Fruit fly (Drosophila melanogaster) whole organism, embryonic: Measurements from ENCODE around the gene Trim9.

ENCODE experiments used
- Aef1 ChIP-seq: fragments of 200-800 bp; sonication (Bioruptor generic); IDR thresholded peaks from 3 replicates; pipeline ENCODE4 v1.3.6; 2022; ENCODE audit warnings: missing biosample characterization, missing genetic modification characterization
- Asciz ChIP-seq: fragments of 200-800 bp; sonication (Bioruptor generic); optimal IDR thresholded peaks from 2 replicates; lab custom pipeline; 2017; ENCODE audit warnings: missing biosample characterization, mild to moderate bottlenecking, missing genetic modification characterization, missing genetic modification reagents
- C15 ChIP-seq: fragments of 200-800 bp; sonication (Bioruptor generic); IDR thresholded peaks from 3 replicates; pipeline ENCODE4 v1.3.6; 2022; ENCODE audit warnings: missing biosample characterization, missing genetic modification characterization
- CG10462 ChIP-seq: fragments of 200-800 bp; sonication (Bioruptor generic); optimal IDR thresholded peaks from 2 replicates; lab custom pipeline; 2016; ENCODE audit warnings: missing biosample characterization, missing genetic modification characterization
- CG11247 ChIP-seq: fragments of 200-800 bp; sonication (Bioruptor generic); IDR thresholded peaks from 2 replicates; pipeline ENCODE4 v1.3.6; 2022; ENCODE audit warnings: missing biosample characterization, missing genetic modification characterization
- CG11504 ChIP-seq: fragments of 200-800 bp; sonication (Bioruptor generic); optimal IDR thresholded peaks from 3 replicates; lab custom pipeline; 2019; ENCODE audit warnings: missing biosample characterization, mild to moderate bottlenecking, missing genetic modification characterization, moderate library complexity
- CG12155 ChIP-seq: fragments of 200-800 bp; sonication (Bioruptor generic); optimal IDR thresholded peaks from 3 replicates; lab custom pipeline; 2016; ENCODE audit warnings: missing biosample characterization, missing genetic modification characterization
- CG13296 ChIP-seq: fragments of 200-800 bp; sonication (Bioruptor generic); optimal IDR thresholded peaks from 3 replicates; lab custom pipeline; 2018; ENCODE audit warnings: missing biosample characterization, mild to moderate bottlenecking, missing genetic modification characterization
- CG14441 ChIP-seq: fragments of 200-800 bp; sonication (Bioruptor generic); IDR thresholded peaks from 2 replicates; pipeline ENCODE4 v1.3.6; 2022; ENCODE audit warnings: missing biosample characterization, missing genetic modification characterization
- CG14667 ChIP-seq: fragments of 200-800 bp; sonication (Bioruptor generic); IDR thresholded peaks from 2 replicates; pipeline ENCODE4 v1.3.6; 2022; ENCODE audit warnings: missing biosample characterization, missing genetic modification characterization
- CG14710 ChIP-seq: fragments of 200-800 bp; sonication (Bioruptor generic); optimal IDR thresholded peaks from 3 replicates; lab custom pipeline; 2019; ENCODE audit warnings: missing biosample characterization, mild to moderate bottlenecking, missing genetic modification characterization, moderate library complexity
- CG17186 ChIP-seq: fragments of 200-800 bp; sonication (Bioruptor generic); optimal IDR thresholded peaks from 3 replicates; lab custom pipeline; 2017; ENCODE audit warnings: missing biosample characterization, missing genetic modification reagents, missing genetic modification characterization
- CG2875 ChIP-seq: fragments of 200-800 bp; sonication (Bioruptor generic); optimal IDR thresholded peaks from 2 replicates; lab custom pipeline; 2017; ENCODE audit warnings: missing biosample characterization, mild to moderate bottlenecking, missing genetic modification characterization, missing genetic modification reagents
- CG31388 ChIP-seq: fragments of 200-800 bp; sonication (Bioruptor generic); optimal IDR thresholded peaks from 2 replicates; lab custom pipeline; 2016; ENCODE audit warnings: missing biosample characterization, missing genetic modification characterization
- CG33213 ChIP-seq: fragments of 200-800 bp; sonication (Bioruptor generic); optimal IDR thresholded peaks from 3 replicates; lab custom pipeline; 2016; ENCODE audit warnings: missing biosample characterization, missing genetic modification characterization
- CG34224 ChIP-seq: fragments of 200-800 bp; sonication (Bioruptor generic); IDR thresholded peaks from 3 replicates; pipeline ENCODE4 v1.3.6; 2022; ENCODE audit warnings: missing biosample characterization, missing genetic modification characterization; ENCODE audit not compliant: partially characterized antibody
- CG34376 ChIP-seq: fragments of 200-800 bp; sonication (Bioruptor generic); optimal IDR thresholded peaks from 2 replicates; lab custom pipeline; 2018; ENCODE audit warnings: missing biosample characterization, mild to moderate bottlenecking, missing genetic modification characterization
- CG3995 ChIP-seq: fragments of 200-800 bp; sonication (Bioruptor generic); optimal IDR thresholded peaks from 3 replicates; lab custom pipeline; 2016; ENCODE audit warnings: missing biosample characterization, missing genetic modification characterization
- CG43689 ChIP-seq: fragments of 200-800 bp; sonication (Bioruptor generic); IDR thresholded peaks from 2 replicates; pipeline ENCODE4 v1.3.6; 2022; ENCODE audit warnings: missing biosample characterization, missing genetic modification characterization
- CG4404 ChIP-seq: fragments of 200-800 bp; sonication (Bioruptor generic); IDR thresholded peaks from 2 replicates; pipeline ENCODE4 v1.3.6; 2022; ENCODE audit warnings: missing biosample characterization, missing genetic modification characterization
- CG6654 ChIP-seq: fragments of 200-800 bp; sonication (Bioruptor generic); optimal IDR thresholded peaks from 2 replicates; lab custom pipeline; 2017; ENCODE audit warnings: missing biosample characterization, mild to moderate bottlenecking, missing genetic modification characterization
- CG6791 ChIP-seq: fragments of 200-800 bp; sonication (Bioruptor generic); IDR thresholded peaks from 3 replicates; pipeline ENCODE4 v1.3.6; 2022; ENCODE audit warnings: missing biosample characterization, missing genetic modification characterization; ENCODE audit not compliant: partially characterized antibody
- CG6813 ChIP-seq: fragments of 200-800 bp; sonication (Bioruptor generic); optimal IDR thresholded peaks from 2 replicates; lab custom pipeline; 2017; ENCODE audit warnings: missing biosample characterization, missing genetic modification characterization, mild to moderate bottlenecking, moderate library complexity, missing genetic modification reagents
- CG7745 ChIP-seq: fragments of 200-800 bp; sonication (Bioruptor generic); optimal IDR thresholded peaks from 2 replicates; lab custom pipeline; 2018; ENCODE audit warnings: missing biosample characterization, mild to moderate bottlenecking, missing genetic modification characterization, moderate library complexity
- CG8089 ChIP-seq: fragments of 200-800 bp; sonication (Bioruptor generic); optimal IDR thresholded peaks from 3 replicates; lab custom pipeline; 2016; ENCODE audit warnings: missing biosample characterization, missing genetic modification characterization
- CG8478 ChIP-seq: fragments of >200 bp; optimal IDR thresholded peaks from 2 replicates; lab custom pipeline; 2018
- Deaf1 ChIP-seq: fragments of 200-800 bp; optimal IDR thresholded peaks from 3 replicates; lab custom pipeline; 2019; ENCODE audit warnings: missing biosample characterization, mild to moderate bottlenecking, missing genetic modification characterization, moderate library complexity
- Dip2 ChIP-seq: fragments of 200-800 bp; sonication (Bioruptor generic); IDR thresholded peaks from 2 replicates; pipeline ENCODE4 v1.3.6; 2022; ENCODE audit warnings: missing biosample characterization, missing genetic modification characterization
- ERR ChIP-seq: fragments of 200-800 bp; sonication (Bioruptor generic); optimal IDR thresholded peaks from 2 replicates; lab custom pipeline; 2016; ENCODE audit warnings: missing biosample characterization, missing genetic modification characterization
- Fer1 ChIP-seq: fragments of 200-800 bp; sonication (Bioruptor generic); optimal IDR thresholded peaks from 2 replicates; lab custom pipeline; 2017; ENCODE audit warnings: missing biosample characterization, mild to moderate bottlenecking, missing genetic modification characterization
- Hand ChIP-seq: fragments of 200-800 bp; sonication (Bioruptor generic); optimal IDR thresholded peaks from 2 replicates; lab custom pipeline; 2017; ENCODE audit warnings: mild to moderate bottlenecking, missing biosample characterization, missing genetic modification reagents, missing genetic modification characterization
- Hr39 ChIP-seq: fragments of >200 bp; optimal IDR thresholded peaks from 2 replicates; lab custom pipeline; 2017
- Mrtf ChIP-seq: fragments of 200-800 bp; sonication (Bioruptor generic); IDR thresholded peaks from 3 replicates; pipeline ENCODE4 v1.3.6; 2022; ENCODE audit warnings: missing biosample characterization, missing genetic modification characterization
- Pdp1 ChIP-seq, 2 experiments: fragments of 200-800 bp; sonication (Bioruptor generic); optimal IDR thresholded peaks; 3 replicates each; lab custom pipeline; 2016; ENCODE audit warnings: missing biosample characterization in 2 of 2, missing genetic modification characterization in 2 of 2, mild to moderate bottlenecking in 1 of 2, moderate library complexity in 1 of 2
- ab ChIP-seq: fragments of 200-800 bp; sonication (Bioruptor generic); optimal IDR thresholded peaks from 2 replicates; lab custom pipeline; 2016; ENCODE audit warnings: missing biosample characterization, missing genetic modification characterization
- aop ChIP-seq: fragments of 200-800 bp; sonication (Bioruptor generic); IDR thresholded peaks from 2 replicates; pipeline ENCODE4 v1.3.6; 2022; ENCODE audit warnings: missing biosample characterization, missing genetic modification characterization
- ash1 ChIP-seq: fragments of 200-800 bp; sonication (Bioruptor generic); optimal IDR thresholded peaks from 2 replicates; lab custom pipeline; 2018; ENCODE audit warnings: missing biosample characterization, mild to moderate bottlenecking, missing genetic modification characterization
- emc ChIP-seq: fragments of 200-800 bp; sonication (Bioruptor generic); optimal IDR thresholded peaks from 2 replicates; lab custom pipeline; 2016; ENCODE audit warnings: missing biosample characterization, missing genetic modification characterization
- eve ChIP-seq, 2 experiments: fragments of >200 bp; optimal IDR thresholded peaks; 2 replicates each; lab custom pipeline; 2017; ENCODE audit warnings: missing biosample characterization in 2 of 2, missing genetic modification characterization in 2 of 2
- exex ChIP-seq: fragments of 200-800 bp; sonication (Bioruptor generic); optimal IDR thresholded peaks from 4 replicates; lab custom pipeline; 2018; ENCODE audit warnings: missing biosample characterization, mild to moderate bottlenecking, missing genetic modification characterization, moderate library complexity
- fru ChIP-seq: fragments of >200 bp; optimal IDR thresholded peaks from 2 replicates; lab custom pipeline; 2017
- gcm ChIP-seq: fragments of 200-800 bp; sonication (Bioruptor generic); optimal IDR thresholded peaks from 2 replicates; lab custom pipeline; 2019; ENCODE audit warnings: missing biosample characterization, mild to moderate bottlenecking, missing genetic modification characterization, moderate library complexity
- h ChIP-seq: fragments of >200 bp; optimal IDR thresholded peaks from 2 replicates; lab custom pipeline; 2017
- ham ChIP-seq: fragments of 200-800 bp; sonication (Bioruptor generic); IDR thresholded peaks from 2 replicates; pipeline ENCODE4 v1.3.6; 2022; ENCODE audit warnings: missing biosample characterization, missing genetic modification characterization
- hkb ChIP-seq, 2 experiments: fragments of 200-800 bp in 1 of 2; fragments of >200 bp in 1 of 2; sonication (Bioruptor generic) in 1 of 2; IDR thresholded peaks in 1 of 2; optimal IDR thresholded peaks in 1 of 2; 2 replicates each; pipeline versions ENCODE4 v1.3.6 to Lab custom; 2017 to 2022; ENCODE audit warnings: missing biosample characterization in 1 of 2, missing genetic modification characterization in 1 of 2
- nmo ChIP-seq: fragments of 200-800 bp; sonication (Bioruptor generic); optimal IDR thresholded peaks from 2 replicates; lab custom pipeline; 2018; ENCODE audit warnings: missing biosample characterization, mild to moderate bottlenecking, missing genetic modification characterization, moderate library complexity
- oc ChIP-seq: fragments of 200-800 bp; sonication (Bioruptor generic); optimal IDR thresholded peaks from 2 replicates; lab custom pipeline; 2018; ENCODE audit warnings: missing biosample characterization, mild to moderate bottlenecking, missing genetic modification characterization, moderate library complexity
- ro ChIP-seq: fragments of 200-800 bp; sonication (Bioruptor generic); IDR thresholded peaks from 2 replicates; pipeline ENCODE4 v1.3.6; 2022; ENCODE audit warnings: missing biosample characterization, missing genetic modification characterization
- tna ChIP-seq: fragments of 200-800 bp; sonication (Bioruptor generic); IDR thresholded peaks from 2 replicates; pipeline ENCODE4 v1.3.6; 2022; ENCODE audit warnings: missing biosample characterization, missing genetic modification characterization; ENCODE audit not compliant: partially characterized antibody
- twi ChIP-seq: fragments of 200-800 bp; optimal IDR thresholded peaks from 2 replicates; lab custom pipeline; 2019; ENCODE audit warnings: missing biosample characterization, mild to moderate bottlenecking, missing genetic modification characterization, moderate library complexity
- unc-4 ChIP-seq: fragments of 200-800 bp; sonication (Bioruptor generic); IDR thresholded peaks from 2 replicates; pipeline ENCODE4 v1.3.6; 2022; ENCODE audit warnings: missing biosample characterization, missing genetic modification characterization; ENCODE audit not compliant: partially characterized antibody
- z ChIP-seq: fragments of 200-800 bp; sonication (Bioruptor generic); IDR thresholded peaks from 3 replicates; pipeline ENCODE4 v1.3.6; 2022; ENCODE audit warnings: missing biosample characterization, missing genetic modification characterization
- zfh1 ChIP-seq: fragments of 200-800 bp; sonication (Bioruptor generic); IDR thresholded peaks from 3 replicates; pipeline ENCODE4 v1.3.6; 2022; ENCODE audit warnings: missing biosample characterization, missing genetic modification characterization

Gene Trim9

DNA sequence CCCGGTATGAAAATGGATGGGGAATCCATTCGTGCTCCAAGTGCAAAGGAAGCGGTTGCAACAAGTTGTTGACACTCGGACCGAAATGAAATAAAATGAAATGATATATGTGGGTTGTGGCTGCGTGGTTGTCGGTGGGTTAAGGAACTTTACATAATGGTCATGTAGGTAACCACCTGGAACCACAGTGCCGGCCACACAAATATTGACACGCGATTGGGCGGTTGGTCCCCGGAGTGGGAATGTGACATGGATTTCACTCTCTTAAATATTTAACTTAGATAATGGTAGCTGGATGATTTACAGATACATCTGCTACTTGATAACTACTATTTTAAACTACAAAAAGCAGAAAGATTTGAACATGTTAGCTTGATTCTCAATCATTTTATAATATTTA is 39.8 kb upstream of the Trim9 start (continued):
- TF ChIP-seq Aef1 (GFP tag; lab: Robert Waterston, UW) (no peak), CG11247 (GFP tag; lab: Robert Waterston, UW) (no peak), aop (GFP tag; lab: Robert Waterston, UW) (no peak), h (no peak), gcm (GFP tag; lab: Kevin White, UChicago) (peak; percentile 8), Hand (GFP tag; lab: Kevin White, UChicago) (no peak), CG17186 (GFP tag; lab: Kevin White, UChicago) (no peak), zfh1 (GFP tag; lab: Robert Waterston, UW) (peak; percentile 55; the same call in 2 of the 3 replicates), tna (GFP tag; lab: Robert Waterston, UW) (no peak), emc (GFP tag; lab: Kevin White, UChicago) (no peak), nmo (GFP tag; lab: Kevin White, UChicago) (no peak), CG14667 (no peak), CG34224 (no peak), Asciz (no peak), CG11504 (tag; lab: Kevin White, UChicago) (peak; percentile 17), Deaf1 (tag; lab: Kevin White, UChicago) (no peak), Fer1 (GFP tag; lab: Kevin White, UChicago) (no peak), twi (tag; lab: Kevin White, UChicago) (peak; percentile 52), CG12155 (no peak), exex (no peak), hkb (optimal IDR thresholded peaks at IDR 0.05; lab: Kevin White, UChicago) (no peak), hkb (GFP tag; IDR thresholded peaks at IDR 0.05; lab: Robert Waterston, UW) (no peak), CG6813 (peak; percentile 72), fru (no peak), ERR (GFP tag; lab: Kevin White, UChicago) (no peak), CG31388 (no peak), CG7745 (tag; lab: Kevin White, UChicago) (peak; percentile 27), CG6654 (no peak), ab (GFP tag; lab: Kevin White, UChicago) (no peak), ash1 (GFP tag; lab: Kevin White, UChicago) (no peak), CG8478 (lab: Kevin White, UChicago) (no peak), CG8089 (no peak), ham (GFP tag; lab: Robert Waterston, UW) (no peak), CG4404 (GFP tag; lab: Robert Waterston, UW) (no peak), CG13296 (GFP tag; lab: Kevin White, UChicago) (no peak), ro (GFP tag; lab: Robert Waterston, UW) (no peak), unc-4 (GFP tag; lab: Robert Waterston, UW) (no peak), CG43689 (GFP tag; lab: Robert Waterston, UW) (no peak), CG14710 (tag; lab: Kevin White, UChicago) (peak; percentile 53), CG3995 (GFP tag; lab: Kevin White, UChicago) (no peak), z (GFP tag; lab: Robert Waterston, UW) (no peak), CG34376 (GFP tag; lab: Kevin White, UChicago) (no peak), CG10462 (no peak), Dip2 (GFP tag; lab: Robert Waterston, UW) (no peak), Mrtf (GFP tag; lab: Robert Waterston, UW) (no peak), Pdp1 (GFP tag; optimal IDR thresholded peaks at IDR 0.05; lab: Kevin White, UChicago) (peak in 1 of 2 experiments; percentile 56), eve (GFP tag; optimal IDR thresholded peaks at IDR 0.05; lab: Kevin White, UChicago) (no peak), CG14441 (no peak), CG2875 (peak; percentile 22), C15 (GFP tag; lab: Robert Waterston, UW) (no peak), CG33213 (GFP tag; lab: Kevin White, UChicago) (no peak), CG6791 (peak; percentile 31; the same call in 1 of the 3 replicates), oc (tag; lab: Kevin White, UChicago) (no peak), Hr39 (no peak)
